Worm (Caenorhabditis elegans): Measurements from ENCODE around the gene del-2.
A peak's percentile ranks its signal among the peaks of the same experiment; 100 is the strongest.

del-2 gene

DNA sequence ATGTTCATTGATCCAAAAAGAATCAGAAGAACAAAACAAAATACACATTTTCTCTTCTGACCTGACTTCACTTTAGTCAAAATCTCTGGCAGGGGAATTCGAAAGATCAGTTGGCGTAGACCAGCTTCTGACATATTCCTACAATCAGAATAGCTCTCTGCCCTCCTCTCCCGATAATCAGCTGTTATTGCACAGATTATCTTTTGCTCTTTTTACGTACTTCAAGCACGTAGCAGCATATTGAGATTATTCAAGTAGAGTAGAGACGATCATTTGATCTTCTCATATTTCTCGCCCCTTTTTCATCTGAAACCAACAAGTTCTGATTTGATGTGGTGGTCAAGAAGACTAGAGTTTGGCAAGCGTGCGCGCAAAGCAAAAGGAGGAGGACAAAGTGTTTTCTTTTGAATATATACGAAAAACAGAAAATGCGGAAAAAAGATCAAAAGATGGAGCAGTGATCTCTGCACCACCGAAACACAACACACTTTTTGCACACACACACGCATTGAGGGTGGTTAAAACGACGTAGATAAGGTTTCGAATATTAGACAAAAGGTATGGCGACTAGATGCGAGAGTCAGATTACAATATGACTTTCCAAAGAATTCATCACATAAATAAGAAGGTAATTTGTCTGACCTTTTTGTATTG lies 32.0 kb upstream of the del-2 start:
- TF ChIP-seq mep-1 (tag; optimal IDR thresholded peaks at IDR 0.05) (peak; percentile 2), rbr-2 (tag; optimal IDR thresholded peaks at IDR 0.05) (no peak), Y48G9A.11 (GFP tag; IDR thresholded peaks at IDR 0.05) (no peak), nhr-41 (GFP tag; IDR thresholded peaks at IDR 0.05) (no peak), pqm-1 (tag; optimal IDR thresholded peaks at IDR 0.05) (peak; percentile 25), cey-2 (tag; optimal IDR thresholded peaks at IDR 0.05; ENCODE audit: borderline replicate concordance, insufficient read depth) (no peak), lin-1 (GFP tag; IDR thresholded peaks at IDR 0.05) (no peak), nhr-42 (GFP tag; IDR thresholded peaks at IDR 0.05) (no peak), F26F4.8 (GFP tag; conservative IDR thresholded peaks at IDR 0.05) (no peak), fkh-10 (GFP tag; optimal IDR thresholded peaks at IDR 0.05) (no peak), zfp-3 (GFP tag; conservative IDR thresholded peaks at IDR 0.05) (0 out of 2 replicates have a peak, but pooled peaks have one; percentile 16), spr-1 (tag; optimal IDR thresholded peaks at IDR 0.05) (no peak), lin-39 (tag; optimal IDR thresholded peaks at IDR 0.05) (no peak), T26A8.4 (GFP tag; IDR thresholded peaks at IDR 0.05) (no peak), aly-2 (tag; optimal IDR thresholded peaks at IDR 0.05) (no peak), ztf-11 (tag; optimal IDR thresholded peaks at IDR 0.05) (no peak), mxl-3 (GFP tag; optimal IDR thresholded peaks at IDR 0.05) (peak; percentile 1), dpl-1 (GFP tag; optimal IDR thresholded peaks at IDR 0.05) (no peak), nhr-11 (tag; optimal IDR thresholded peaks at IDR 0.05) (no peak), ceh-28 (tag; optimal IDR thresholded peaks at IDR 0.05) (no peak), unc-39 (tag; optimal IDR thresholded peaks at IDR 0.05) (no peak), nhr-111 (GFP tag; optimal IDR thresholded peaks at IDR 0.05) (no peak), lir-3 (tag; optimal IDR thresholded peaks at IDR 0.05) (no peak), nhr-102 (tag; optimal IDR thresholded peaks at IDR 0.05) (no peak), skn-1 (tag; optimal IDR thresholded peaks at IDR 0.05) (no peak), hmg-1.1 (GFP tag; IDR thresholded peaks at IDR 0.05) (no peak), ceh-44 (GFP tag; IDR thresholded peaks at IDR 0.05) (no peak), dve-1 (tag; optimal IDR thresholded peaks at IDR 0.05; ENCODE audit: insufficient read depth) (peak; percentile 56), R02D3.7 (tag; optimal IDR thresholded peaks at IDR 0.05) (no peak), lin-13 (GFP tag; optimal IDR thresholded peaks at IDR 0.05) (no peak), nhr-10 (tag; optimal IDR thresholded peaks at IDR 0.05) (peak; percentile 3), ceh-82 (tag; optimal IDR thresholded peaks at IDR 0.05) (no peak), nhr-6 (tag; optimal IDR thresholded peaks at IDR 0.05) (no peak), lim-7 (GFP tag; IDR thresholded peaks at IDR 0.05) (no peak), T20F7.1 (GFP tag; optimal IDR thresholded peaks at IDR 0.05) (no peak), nhr-25 (tag; optimal IDR thresholded peaks at IDR 0.05; ENCODE audit: borderline replicate concordance, insufficient read depth) (no peak), daf-8 (GFP tag; IDR thresholded peaks at IDR 0.05) (no peak), F37D6.2 (tag; optimal IDR thresholded peaks at IDR 0.05) (no peak), aha-1 (tag) (peak; percentile 77), F10B5.3 (tag; optimal IDR thresholded peaks at IDR 0.05) (no peak), lin-38 (GFP tag; IDR thresholded peaks at IDR 0.05) (no peak), dmd-9 (GFP tag; IDR thresholded peaks at IDR 0.05) (0 out of 2 replicates have a peak, but pooled peaks have one; percentile 9), saeg-2 (GFP tag; IDR thresholded peaks at IDR 0.05) (no peak), nhr-76 (tag; optimal IDR thresholded peaks at IDR 0.05) (no peak), fos-1 (tag; optimal IDR thresholded peaks at IDR 0.05) (no peak), daf-12 (tag; optimal IDR thresholded peaks at IDR 0.05) (no peak), madf-5 (GFP tag; IDR thresholded peaks at IDR 0.05) (no peak), ceh-32 (tag; optimal IDR thresholded peaks at IDR 0.05; ENCODE audit: poor library complexity) (no peak), D1046.2 (GFP tag; IDR thresholded peaks at IDR 0.05) (no peak), mes-2 (tag; optimal IDR thresholded peaks at IDR 0.05; ENCODE audit: poor library complexity, severe bottlenecking) (peak; percentile 7), zip-2 (tag; optimal IDR thresholded peaks at IDR 0.05) (no peak), Y75B8A.6 (GFP tag; IDR thresholded peaks at IDR 0.05) (no peak)
